Worm (Caenorhabditis elegans) whole organism, L3 larva: Measurements from ENCODE around the gene zhp-4.

Experiments used
- aly-2 ChIP-seq: fragments of 150-350 bp; optimal IDR thresholded peaks from 2 replicates; lab custom pipeline; 2014; ENCODE audit warnings: missing biosample characterization, missing genetic modification characterization
- ceh-82 ChIP-seq: fragments of 150-350 bp; optimal IDR thresholded peaks from 2 replicates; lab custom pipeline; 2014; ENCODE audit warnings: missing biosample characterization, missing genetic modification characterization
- daf-12 ChIP-seq: fragments of 150-350 bp; optimal IDR thresholded peaks from 2 replicates; lab custom pipeline; 2014; ENCODE audit warnings: missing biosample characterization, missing genetic modification reagents, missing genetic modification characterization
- egl-27 ChIP-seq: sonication (generic microtip); optimal IDR thresholded peaks from 4 replicates; lab custom pipeline; 2017; ENCODE audit warnings: missing biosample characterization, missing genetic modification reagents, missing genetic modification characterization
- elt-2 ChIP-seq: sonication (generic microtip); optimal IDR thresholded peaks from 2 replicates; lab custom pipeline; 2016; ENCODE audit warnings: missing genetic modification reagents, mild to moderate bottlenecking, missing genetic modification characterization, missing compliant biosample characterization
- mml-1 ChIP-seq: fragments of 150-350 bp; sonication (generic microtip); optimal IDR thresholded peaks from 3 replicates; lab custom pipeline; 2014; ENCODE audit warnings: missing biosample characterization, missing genetic modification characterization
- nhr-25 ChIP-seq: sonication (generic microtip); optimal IDR thresholded peaks from 2 replicates; lab custom pipeline; 2017; ENCODE audit warnings: missing biosample characterization, missing genetic modification characterization
- nhr-28 ChIP-seq: fragments of 150-350 bp; optimal IDR thresholded peaks from 2 replicates; lab custom pipeline; 2014; ENCODE audit warnings: missing biosample characterization, missing genetic modification characterization
- snpc-4 ChIP-seq: fragments of 150-350 bp; optimal IDR thresholded peaks from 2 replicates; lab custom pipeline; 2014; ENCODE audit warnings: missing biosample characterization, missing genetic modification characterization
- unc-39 ChIP-seq: sonication (generic microtip); optimal IDR thresholded peaks from 4 replicates; lab custom pipeline; 2017; ENCODE audit warnings: missing biosample characterization, missing genetic modification characterization
- zag-1 ChIP-seq: fragments of 150-350 bp; optimal IDR thresholded peaks from 2 replicates; lab custom pipeline; 2014; ENCODE audit warnings: missing biosample characterization, missing genetic modification characterization

ce11 chrV:19136206-19136605, 34.6 kb upstream of the zhp-4 start, which contains the start of gene Y39B6A.9:
- TF ChIP-seq zag-1: no peak
- no peak for TF ChIP-seq elt-2
- TF ChIP-seq nhr-25: no peak
- no peak for TF ChIP-seq nhr-28
- TF ChIP-seq ceh-82 (tag; lab: Kevin White, UChicago): no peak
- TF ChIP-seq daf-12 (tag; lab: Kevin White, UChicago): no peak
- no peak for TF ChIP-seq snpc-4 (tag; lab: Kevin White, UChicago)
- TF ChIP-seq egl-27: no peak
- no peak for TF ChIP-seq aly-2 (tag; lab: Kevin White, UChicago)
- no peak for TF ChIP-seq mml-1 (tag; lab: Kevin White, UChicago)
- no peak for TF ChIP-seq unc-39 (tag; lab: Kevin White, UChicago)
